Worm (Caenorhabditis elegans) whole organism, L4/young adult: ENCODE measurements around the gene col-68.

Experiments
- W03F9.2 ChIP-seq: fragments of 150-350 bp; optimal IDR thresholded peaks from 2 replicates; lab custom pipeline; 2014; ENCODE audit warnings: missing biosample characterization, missing genetic modification characterization
- dao-5 ChIP-seq: sonication (generic microtip); optimal IDR thresholded peaks from 2 replicates; lab custom pipeline; 2016; ENCODE audit warnings: missing genotype, missing genetic modification characterization, moderate library complexity, missing compliant biosample characterization
- him-1 ChIP-seq: sonication (generic microtip); optimal IDR thresholded peaks from 2 replicates; lab custom pipeline; 2016; ENCODE audit warnings: missing genotype, missing genetic modification reagents, missing genetic modification characterization, missing compliant biosample characterization

- TF ChIP-seq him-1: no peak
- no peak for TF ChIP-seq W03F9.2 (tag; lab: Kevin White, UChicago)
- TF ChIP-seq dao-5: no peak
Measured at ce11 chrII:133548-134275, 29.4 kb downstream of the col-68 start, which contains the start of gene cwn-1.
